Worm (Caenorhabditis elegans) whole organism, mixed stage, embryonic: ENCODE results near the gene nmur-3.
A peak's percentile ranks its signal among the peaks of the same experiment; 100 is the strongest.

Source experiments
- M03D4.4 ChIP-seq: sonication (generic microtip); optimal IDR thresholded peaks from 2 replicates; lab custom pipeline; 2017; ENCODE audit warnings: mild to moderate bottlenecking, missing genetic modification characterization, missing compliant biosample characterization
- bed-3 ChIP-seq: fragments of 200-800 bp; sonication (Bioruptor generic); optimal IDR thresholded peaks from 3 replicates; lab custom pipeline; 2018; ENCODE audit warnings: mild to moderate bottlenecking, missing genetic modification characterization, moderate library complexity, missing compliant biosample characterization
- blmp-1 ChIP-seq: fragments of 150-350 bp; optimal IDR thresholded peaks from 2 replicates; lab custom pipeline; 2014; ENCODE audit warnings: missing biosample characterization, missing genetic modification characterization
- ceh-39 ChIP-seq: fragments of 150-350 bp; optimal IDR thresholded peaks from 2 replicates; lab custom pipeline; 2014; ENCODE audit warnings: missing biosample characterization, missing genetic modification characterization
- ceh-43 ChIP-seq: fragments of 200-800 bp; sonication (Bioruptor generic); optimal IDR thresholded peaks from 2 replicates; lab custom pipeline; 2018; ENCODE audit warnings: mild to moderate bottlenecking, missing genetic modification characterization, moderate library complexity, missing compliant biosample characterization
- ceh-83 ChIP-seq: fragments of 200-800 bp; sonication (Bioruptor generic); optimal IDR thresholded peaks from 2 replicates; lab custom pipeline; 2018; ENCODE audit warnings: mild to moderate bottlenecking, missing genetic modification characterization, missing compliant biosample characterization
- ces-1 ChIP-seq: fragments of 150-350 bp; optimal IDR thresholded peaks from 2 replicates; lab custom pipeline; 2014; ENCODE audit warnings: missing biosample characterization, missing genetic modification reagents, missing genetic modification characterization
- cnd-1 ChIP-seq: fragments of 200-800 bp; sonication (Bioruptor generic); optimal IDR thresholded peaks from 2 replicates; lab custom pipeline; 2018; ENCODE audit warnings: mild to moderate bottlenecking, missing genetic modification characterization, missing compliant biosample characterization
- drap-1 ChIP-seq: fragments of 200-800 bp; sonication (Bioruptor generic); optimal IDR thresholded peaks from 3 replicates; lab custom pipeline; 2018; ENCODE audit warnings: mild to moderate bottlenecking, missing genetic modification characterization, missing compliant biosample characterization
- elt-1 ChIP-seq: sonication (generic microtip); optimal IDR thresholded peaks from 2 replicates; lab custom pipeline; 2017; ENCODE audit warnings: missing genetic modification characterization, mild to moderate bottlenecking, missing compliant biosample characterization, antibody characterized with exemption, moderate library complexity, borderline replicate concordance; ENCODE audit not compliant: insufficient read depth
- elt-3 ChIP-seq: fragments of 150-350 bp; optimal IDR thresholded peaks from 2 replicates; lab custom pipeline; 2014; ENCODE audit warnings: missing biosample characterization, missing genetic modification characterization
- flh-1 ChIP-seq: fragments of 200-800 bp; sonication (Bioruptor generic); optimal IDR thresholded peaks from 2 replicates; lab custom pipeline; 2018; ENCODE audit warnings: mild to moderate bottlenecking, missing genetic modification characterization, moderate library complexity, missing compliant biosample characterization
- ham-2 ChIP-seq: fragments of 200-800 bp; sonication (Bioruptor generic); optimal IDR thresholded peaks from 2 replicates; lab custom pipeline; 2018; ENCODE audit warnings: mild to moderate bottlenecking, missing genetic modification characterization, missing compliant biosample characterization
- hlh-1 ChIP-seq: fragments of 150-350 bp; optimal IDR thresholded peaks from 2 replicates; lab custom pipeline; 2014; ENCODE audit warnings: missing biosample characterization, missing genetic modification reagents, missing genetic modification characterization
- lin-13 ChIP-seq: fragments of 150-350 bp; optimal IDR thresholded peaks from 2 replicates; lab custom pipeline; 2014; ENCODE audit warnings: missing biosample characterization, missing genetic modification characterization
- lin-32 ChIP-seq: fragments of 200-800 bp; sonication (Bioruptor generic); optimal IDR thresholded peaks from 2 replicates; lab custom pipeline; 2018; ENCODE audit warnings: mild to moderate bottlenecking, missing genetic modification characterization, missing compliant biosample characterization
- lsy-2 ChIP-seq: fragments of 150-350 bp; optimal IDR thresholded peaks from 2 replicates; lab custom pipeline; 2014; ENCODE audit warnings: missing biosample characterization, missing genetic modification characterization
- mab-5 ChIP-seq: fragments of 150-350 bp; optimal IDR thresholded peaks from 2 replicates; lab custom pipeline; 2014; ENCODE audit warnings: missing biosample characterization, missing genetic modification characterization
- mep-1 ChIP-seq: fragments of 150-350 bp; optimal IDR thresholded peaks from 2 replicates; lab custom pipeline; 2017; ENCODE audit warnings: missing biosample characterization, missing genetic modification reagents, missing genetic modification characterization, inconsistent platforms
- mls-2 ChIP-seq: sonication (generic microtip); optimal IDR thresholded peaks from 2 replicates; lab custom pipeline; 2016; ENCODE audit warnings: mild to moderate bottlenecking, missing genetic modification characterization, moderate library complexity, missing compliant biosample characterization
- nhr-12 ChIP-seq: fragments of 150-350 bp; optimal IDR thresholded peaks from 2 replicates; lab custom pipeline; 2014; ENCODE audit warnings: missing biosample characterization, missing genetic modification characterization
- nhr-2 ChIP-seq: fragments of 150-350 bp; optimal IDR thresholded peaks from 2 replicates; lab custom pipeline; 2014; ENCODE audit warnings: missing biosample characterization, missing genetic modification characterization
- nhr-237 ChIP-seq: fragments of 150-350 bp; optimal IDR thresholded peaks from 2 replicates; lab custom pipeline; 2014; ENCODE audit warnings: missing biosample characterization, missing genetic modification characterization
- nhr-28 ChIP-seq: fragments of 150-350 bp; optimal IDR thresholded peaks from 2 replicates; lab custom pipeline; 2014; ENCODE audit warnings: missing biosample characterization, missing genetic modification characterization
- nhr-76 ChIP-seq: sonication (generic microtip); optimal IDR thresholded peaks from 2 replicates; lab custom pipeline; 2017; ENCODE audit warnings: missing biosample characterization, missing genetic modification characterization
- pha-4 ChIP-seq: fragments of 150-350 bp; optimal IDR thresholded peaks from 2 replicates; lab custom pipeline; 2018; ENCODE audit warnings: missing biosample characterization, missing genetic modification reagents, missing genetic modification characterization
- sem-2 ChIP-seq: fragments of 200-800 bp; sonication (Bioruptor generic); optimal IDR thresholded peaks from 2 replicates; lab custom pipeline; 2018; ENCODE audit warnings: mild to moderate bottlenecking, missing genetic modification characterization, missing compliant biosample characterization
- snpc-4 ChIP-seq: fragments of 150-350 bp; optimal IDR thresholded peaks from 2 replicates; lab custom pipeline; 2014; ENCODE audit warnings: missing biosample characterization, missing genetic modification characterization
- sptf-1 ChIP-seq: sonication (generic microtip); optimal IDR thresholded peaks from 2 replicates; lab custom pipeline; 2017; ENCODE audit warnings: mild to moderate bottlenecking, missing genetic modification characterization, moderate library complexity, missing compliant biosample characterization
- tbx-8 ChIP-seq: fragments of 200-800 bp; sonication (Bioruptor generic); optimal IDR thresholded peaks from 2 replicates; lab custom pipeline; 2018; ENCODE audit warnings: mild to moderate bottlenecking, missing genetic modification characterization, moderate library complexity, missing compliant biosample characterization
- unc-120 ChIP-seq: sonication (generic microtip); optimal IDR thresholded peaks from 2 replicates; lab custom pipeline; 2017; ENCODE audit warnings: missing genetic modification characterization, missing compliant biosample characterization; ENCODE audit not compliant: poor library complexity, severe bottlenecking
- unc-39 ChIP-seq: fragments of 150-350 bp; optimal IDR thresholded peaks from 2 replicates; lab custom pipeline; 2014; ENCODE audit warnings: missing biosample characterization, missing genetic modification characterization
- unc-62 ChIP-seq: fragments of 150-350 bp; optimal IDR thresholded peaks from 2 replicates; lab custom pipeline; 2014; ENCODE audit warnings: missing biosample characterization, missing genetic modification reagents, missing genetic modification characterization
- zip-8 ChIP-seq: fragments of 150-350 bp; optimal IDR thresholded peaks from 2 replicates; lab custom pipeline; 2014; ENCODE audit warnings: missing biosample characterization, missing genetic modification characterization
- ztf-11 ChIP-seq: fragments of 150-350 bp; optimal IDR thresholded peaks from 2 replicates; lab custom pipeline; 2014; ENCODE audit warnings: missing biosample characterization, missing genetic modification characterization

Gene nmur-3

DNA sequence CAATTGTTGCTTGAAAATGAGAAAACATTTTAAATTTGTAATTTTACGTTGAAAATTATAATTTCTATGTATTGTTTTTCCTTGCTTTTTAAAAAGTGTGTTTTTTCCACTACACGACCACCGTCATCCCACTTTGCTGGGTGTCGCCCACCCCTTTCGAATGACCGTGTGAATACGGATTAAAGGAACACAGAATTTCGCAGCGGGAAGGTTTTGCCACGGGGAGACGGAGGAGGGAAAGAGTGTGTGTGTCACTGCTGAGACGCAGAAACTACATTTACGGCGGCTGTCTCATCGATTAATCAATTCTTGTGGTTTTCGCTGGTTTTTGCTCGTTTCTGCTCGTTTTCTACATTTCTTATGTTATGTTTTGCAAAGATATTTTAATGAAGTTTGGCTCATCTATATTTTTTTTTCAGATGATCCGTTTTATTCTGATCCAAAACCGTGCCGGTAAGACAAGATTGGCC lies 8.4 kb upstream of the nmur-3 start, which contains the start of gene aps-2:
Gene aps-2 (plus strand): TSS at position 420 of the 470 bp plus-strand sequence.
- TF ChIP-seq lsy-2 (tag; lab: Kevin White, UChicago) (no peak), hlh-1 (tag; lab: Kevin White, UChicago) (peak; percentile 50), pha-4 (tag; lab: Kevin White, UChicago) (peak; percentile 19), unc-62 (GFP tag; lab: Kevin White, UChicago) (no peak), cnd-1 (peak; percentile 34), mls-2 (tag; lab: Kevin White, UChicago) (peak; percentile 33), sptf-1 (tag; lab: Kevin White, UChicago) (peak; percentile 37), unc-120 (tag; lab: Kevin White, UChicago) (peak; percentile 53), snpc-4 (tag; lab: Kevin White, UChicago) (no peak), ces-1 (GFP tag; lab: Kevin White, UChicago) (peak; percentile 57)

DNA sequence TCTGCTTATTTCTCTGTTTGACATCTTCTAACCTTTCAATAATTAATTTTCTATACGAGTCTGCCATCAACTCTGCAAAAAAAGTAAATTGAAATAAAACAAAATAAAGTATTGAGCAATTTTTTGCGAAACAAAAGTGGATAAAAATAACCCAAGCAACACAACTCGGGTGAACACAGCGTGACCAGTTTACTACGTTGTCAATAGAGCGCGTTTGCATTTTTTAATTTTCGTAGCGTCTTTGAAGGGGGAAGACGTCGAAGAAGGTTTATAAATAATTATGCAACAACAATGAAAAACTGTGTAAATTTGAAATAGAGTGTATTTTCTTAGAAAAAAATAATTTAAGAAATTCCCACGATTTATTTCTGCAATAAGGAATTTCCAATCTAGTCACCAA lies 3.9 kb upstream of the nmur-3 start, which contains the start of gene atg-16.1:
Gene atg-16.1 (minus strand): TSS at position 76 of the 400 bp plus-strand sequence.
- TF ChIP-seq ces-1 (GFP tag; lab: Kevin White, UChicago), result peak; percentile 13
- peak; percentile 44 for TF ChIP-seq lsy-2 (tag; lab: Kevin White, UChicago)
- peak; percentile 3 for TF ChIP-seq nhr-2 (tag; lab: Kevin White, UChicago)
- peak; percentile 59 for TF ChIP-seq mep-1 (tag; lab: Kevin White, UChicago)
- TF ChIP-seq mab-5 (tag; lab: Kevin White, UChicago), result no peak

DNA sequence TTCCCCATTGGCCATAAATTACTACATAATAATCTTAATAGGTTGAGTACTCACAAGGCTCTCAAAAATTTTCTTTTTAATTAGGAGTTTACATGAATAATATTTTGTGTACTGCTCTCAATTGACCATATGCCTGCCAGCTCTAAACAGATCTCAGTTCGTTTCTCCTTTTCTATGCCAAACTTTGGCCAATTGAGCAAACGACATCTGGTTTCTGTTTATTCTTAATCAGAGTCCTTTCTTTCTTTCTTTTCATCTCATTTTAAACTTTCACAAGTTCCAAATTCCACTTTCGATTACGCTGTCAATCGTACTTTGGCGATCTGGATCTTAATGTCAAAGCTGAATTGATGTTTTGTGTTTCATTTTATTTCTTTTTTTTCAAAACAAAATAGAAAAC lies 2.0 kb upstream of the nmur-3 start:
- TF ChIP-seq nhr-12 (tag; lab: Kevin White, UChicago), result no peak
- no peak for TF ChIP-seq ces-1 (GFP tag; lab: Kevin White, UChicago)
- TF ChIP-seq unc-62 (GFP tag; lab: Kevin White, UChicago), result no peak
- no peak for TF ChIP-seq snpc-4 (tag; lab: Kevin White, UChicago)
- TF ChIP-seq cnd-1, result no peak
- no peak for TF ChIP-seq lin-32
- TF ChIP-seq zip-8, result no peak

DNA sequence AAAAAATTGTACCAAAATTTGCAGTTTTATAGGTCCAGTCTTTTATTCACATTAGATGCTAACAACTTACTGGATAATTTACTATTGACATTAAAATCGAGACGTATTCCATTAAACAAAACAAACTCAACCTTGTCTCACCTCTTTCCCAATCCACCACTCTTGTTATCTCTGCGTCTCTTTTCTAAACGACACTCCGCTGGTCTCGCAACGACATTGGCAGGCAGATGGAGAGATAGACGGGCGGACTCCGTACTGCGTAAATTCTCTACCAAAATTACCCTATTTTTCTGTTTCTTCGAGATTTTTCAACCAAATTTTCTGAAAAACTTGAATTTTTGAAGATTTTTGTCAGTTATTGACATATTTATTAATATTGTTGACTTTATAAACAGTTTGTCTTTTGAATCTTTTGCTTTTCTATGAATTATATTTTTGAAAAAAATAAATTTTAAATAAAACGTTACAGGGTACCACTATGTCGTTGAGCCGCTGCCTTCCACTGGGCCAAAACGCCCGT lies 3.0 kb downstream of the nmur-3 start, which contains the start of gene asb-2:
Gene asb-2 (plus strand): TSS at position 470 of the 520 bp plus-strand sequence.
- TF ChIP-seq hlh-1 (tag; lab: Kevin White, UChicago) (peak; percentile 61), mep-1 (tag; lab: Kevin White, UChicago) (peak; percentile 95), ham-2 (no peak), ceh-39 (tag; lab: Kevin White, UChicago) (peak; percentile 39), sem-2 (GFP tag; lab: Kevin White, UChicago) (no peak), elt-3 (tag; lab: Kevin White, UChicago) (no peak), flh-1 (no peak), nhr-76 (tag; lab: Kevin White, UChicago) (no peak), tbx-8 (GFP tag; lab: Kevin White, UChicago) (no peak), nhr-2 (tag; lab: Kevin White, UChicago) (no peak), lin-32 (no peak), zip-8 (no peak), ceh-83 (GFP tag; lab: Kevin White, UChicago) (no peak), nhr-237 (tag; lab: Kevin White, UChicago) (peak; percentile 77), bed-3 (no peak), mls-2 (tag; lab: Kevin White, UChicago) (no peak), mab-5 (tag; lab: Kevin White, UChicago) (no peak), cnd-1 (no peak), lin-13 (tag; lab: Kevin White, UChicago) (peak; percentile 89), M03D4.4 (tag; lab: Kevin White, UChicago) (no peak), pha-4 (tag; lab: Kevin White, UChicago) (peak; percentile 88), lsy-2 (tag; lab: Kevin White, UChicago) (peak; percentile 78), unc-39 (no peak), nhr-12 (tag; lab: Kevin White, UChicago) (no peak), unc-62 (GFP tag; lab: Kevin White, UChicago) (peak; percentile 65), ces-1 (GFP tag; lab: Kevin White, UChicago) (peak; percentile 34), ztf-11 (tag; lab: Kevin White, UChicago) (no peak), elt-1 (tag; lab: Kevin White, UChicago) (no peak), blmp-1 (tag; lab: Kevin White, UChicago) (no peak), sptf-1 (tag; lab: Kevin White, UChicago) (no peak), snpc-4 (tag; lab: Kevin White, UChicago) (no peak), ceh-43 (GFP tag; lab: Kevin White, UChicago) (no peak), drap-1 (GFP tag; lab: Kevin White, UChicago) (no peak), unc-120 (tag; lab: Kevin White, UChicago) (peak; percentile 44), nhr-28 (no peak)
